Worm (Caenorhabditis elegans): ENCODE data around the gene tag-314.

tag-314 gene

ce11 chrV:10418961-10419360 lies 9.5 kb downstream of the tag-314 start, which contains the start of gene F15H10.5:
F15H10.5 (minus strand) TSS chrV:10419061.
- no peak for TF ChIP-seq aly-1 (tag; optimal IDR thresholded peaks at IDR 0.05)
- TF ChIP-seq hmg-4 (GFP tag; optimal IDR thresholded peaks at IDR 0.05): no peak
- TF ChIP-seq hmbx-1 (tag; optimal IDR thresholded peaks at IDR 0.05): no peak
- no peak for TF ChIP-seq pes-1 (GFP tag; IDR thresholded peaks at IDR 0.05)

ce11 chrV:10416925-10417324 lies 11.6 kb downstream of the tag-314 start, which contains the start of gene F15H10.10:
F15H10.10 (minus strand) TSS chrV:10417025.
- no peak for TF ChIP-seq tbx-11 (GFP tag; IDR thresholded peaks at IDR 0.05)
- TF ChIP-seq ceh-13 (GFP tag; optimal IDR thresholded peaks at IDR 0.05): no peak
- TF ChIP-seq scrt-1 (GFP tag; IDR thresholded peaks at IDR 0.05): no peak
- no peak for TF ChIP-seq pes-1 (GFP tag; IDR thresholded peaks at IDR 0.05)
- TF ChIP-seq F13C5.2 (tag; optimal IDR thresholded peaks at IDR 0.05): no peak
- no peak for TF ChIP-seq hmg-4 (GFP tag; optimal IDR thresholded peaks at IDR 0.05)
- TF ChIP-seq tra-4 (tag; optimal IDR thresholded peaks at IDR 0.05): no peak
- no peak for TF ChIP-seq ceh-36 (tag; optimal IDR thresholded peaks at IDR 0.05)
- TF ChIP-seq sea-1 (GFP tag; conservative IDR thresholded peaks at IDR 0.05): no peak
- no peak for TF ChIP-seq hnd-1 (tag; optimal IDR thresholded peaks at IDR 0.05)

ce11 chrV:10414610-10415009 lies 13.9 kb downstream of the tag-314 start, which contains the start of gene F15H10.9:
F15H10.9 (minus strand) TSS chrV:10414710.
- TF ChIP-seq sea-1 (GFP tag; conservative IDR thresholded peaks at IDR 0.05) (no peak), ceh-13 (GFP tag; optimal IDR thresholded peaks at IDR 0.05) (no peak), tbx-37 (GFP tag; conservative IDR thresholded peaks at IDR 0.05) (no peak), hnd-1 (tag; optimal IDR thresholded peaks at IDR 0.05) (no peak), F13C5.2 (tag; optimal IDR thresholded peaks at IDR 0.05) (no peak), tbx-11 (GFP tag; IDR thresholded peaks at IDR 0.05) (no peak), aly-1 (tag; optimal IDR thresholded peaks at IDR 0.05) (no peak), flt-1 (GFP tag; IDR thresholded peaks at IDR 0.05) (no peak), hmg-4 (GFP tag; optimal IDR thresholded peaks at IDR 0.05) (no peak), hmbx-1 (tag; optimal IDR thresholded peaks at IDR 0.05) (no peak), ceh-36 (tag; optimal IDR thresholded peaks at IDR 0.05) (no peak), ets-7 (tag; optimal IDR thresholded peaks at IDR 0.05) (no peak), pes-1 (GFP tag; IDR thresholded peaks at IDR 0.05) (no peak), ama-1 (optimal IDR thresholded peaks at IDR 0.05) (no peak)

- TF ChIP-seq ceh-13 (GFP tag; optimal IDR thresholded peaks at IDR 0.05): no peak
- TF ChIP-seq tbx-11 (GFP tag; IDR thresholded peaks at IDR 0.05): no peak
- TF ChIP-seq ets-7 (tag; optimal IDR thresholded peaks at IDR 0.05): no peak
- TF ChIP-seq scrt-1 (GFP tag; IDR thresholded peaks at IDR 0.05): no peak
- no peak for TF ChIP-seq tra-4 (tag; optimal IDR thresholded peaks at IDR 0.05)
These were observed 18.3 kb downstream of the tag-314 start, which contains the start of gene F15H10.12 for ce11 chrV:10410030-10410713. F15H10.12 (minus strand) TSS chrV:10410080.

ce11 chrV:10406313-10406712 lies 22.2 kb downstream of the tag-314 start, which contains the start of gene F15H10.7:
F15H10.7 (minus strand) TSS chrV:10406413.
- TF ChIP-seq hnd-1 (tag; optimal IDR thresholded peaks at IDR 0.05): no peak
- TF ChIP-seq B0310.2 (tag; optimal IDR thresholded peaks at IDR 0.05): no peak
- no peak for TF ChIP-seq flt-1 (GFP tag; IDR thresholded peaks at IDR 0.05)
- TF ChIP-seq ama-1 (optimal IDR thresholded peaks at IDR 0.05): no peak
- TF ChIP-seq tbx-11 (GFP tag; IDR thresholded peaks at IDR 0.05): no peak
- no peak for TF ChIP-seq scrt-1 (GFP tag; IDR thresholded peaks at IDR 0.05)
- no peak for TF ChIP-seq pes-1 (GFP tag; IDR thresholded peaks at IDR 0.05)
- no peak for TF ChIP-seq ceh-13 (GFP tag; optimal IDR thresholded peaks at IDR 0.05)
- TF ChIP-seq tra-4 (tag; optimal IDR thresholded peaks at IDR 0.05): no peak
- no peak for TF ChIP-seq ceh-36 (tag; optimal IDR thresholded peaks at IDR 0.05)
- TF ChIP-seq sea-1 (GFP tag; conservative IDR thresholded peaks at IDR 0.05): no peak
- TF ChIP-seq ets-7 (tag; optimal IDR thresholded peaks at IDR 0.05): no peak
- no peak for TF ChIP-seq aly-1 (tag; optimal IDR thresholded peaks at IDR 0.05)
- no peak for TF ChIP-seq tbx-37 (GFP tag; conservative IDR thresholded peaks at IDR 0.05)

- no peak for TF ChIP-seq hnd-1 (tag; optimal IDR thresholded peaks at IDR 0.05)
- no peak for TF ChIP-seq sea-1 (GFP tag; conservative IDR thresholded peaks at IDR 0.05)
- TF ChIP-seq aly-1 (tag; optimal IDR thresholded peaks at IDR 0.05): no peak
- TF ChIP-seq ama-1 (optimal IDR thresholded peaks at IDR 0.05): no peak
- no peak for TF ChIP-seq tbx-37 (GFP tag; conservative IDR thresholded peaks at IDR 0.05)
- no peak for TF ChIP-seq pes-1 (GFP tag; IDR thresholded peaks at IDR 0.05)
- no peak for TF ChIP-seq B0310.2 (tag; optimal IDR thresholded peaks at IDR 0.05)
- TF ChIP-seq tra-4 (tag; optimal IDR thresholded peaks at IDR 0.05): no peak
- TF ChIP-seq hmbx-1 (tag; optimal IDR thresholded peaks at IDR 0.05): no peak
- no peak for TF ChIP-seq F13C5.2 (tag; optimal IDR thresholded peaks at IDR 0.05)
- no peak for TF ChIP-seq flt-1 (GFP tag; IDR thresholded peaks at IDR 0.05)
- no peak for TF ChIP-seq hmg-4 (GFP tag; optimal IDR thresholded peaks at IDR 0.05)
- TF ChIP-seq ceh-36 (tag; optimal IDR thresholded peaks at IDR 0.05): no peak
- TF ChIP-seq tbx-11 (GFP tag; IDR thresholded peaks at IDR 0.05): no peak
- TF ChIP-seq ets-7 (tag; optimal IDR thresholded peaks at IDR 0.05): no peak
- no peak for TF ChIP-seq ceh-13 (GFP tag; optimal IDR thresholded peaks at IDR 0.05)
- TF ChIP-seq scrt-1 (GFP tag; IDR thresholded peaks at IDR 0.05): no peak
These were observed 23.8 kb downstream of the tag-314 start for ce11 chrV:10404701-10405100.

ce11 chrV:10402804-10403203 lies 25.7 kb downstream of the tag-314 start, which contains the start of gene F15H10.8:
F15H10.8 (minus strand) TSS chrV:10402904.
- TF ChIP-seq flt-1 (GFP tag; IDR thresholded peaks at IDR 0.05) (no peak), ets-7 (tag; optimal IDR thresholded peaks at IDR 0.05) (no peak), tra-4 (tag; optimal IDR thresholded peaks at IDR 0.05) (no peak), sea-1 (GFP tag; conservative IDR thresholded peaks at IDR 0.05) (no peak), hmbx-1 (tag; optimal IDR thresholded peaks at IDR 0.05) (no peak), ceh-36 (tag; optimal IDR thresholded peaks at IDR 0.05) (no peak), F13C5.2 (tag; optimal IDR thresholded peaks at IDR 0.05) (no peak), hnd-1 (tag; optimal IDR thresholded peaks at IDR 0.05) (no peak), ama-1 (optimal IDR thresholded peaks at IDR 0.05) (no peak), hmg-4 (GFP tag; optimal IDR thresholded peaks at IDR 0.05) (no peak), tbx-11 (GFP tag; IDR thresholded peaks at IDR 0.05) (no peak), B0310.2 (tag; optimal IDR thresholded peaks at IDR 0.05) (no peak), scrt-1 (GFP tag; IDR thresholded peaks at IDR 0.05) (no peak), tbx-37 (GFP tag; conservative IDR thresholded peaks at IDR 0.05) (no peak)

Measured in whole organism, early embryonic.